Fruit fly (Drosophila melanogaster): ENCODE measurements around the gene gny.

The gny gene

dm6 chr2L:10379865-10380264 lies at the start of gene gny:
Gene gny (plus strand): TSS chr2L:10380103.
- TF ChIP-seq h (optimal IDR thresholded peaks at IDR 0.05) (no peak), Sin3A (optimal IDR thresholded peaks at IDR 0.05) (no peak), insv (optimal IDR thresholded peaks at IDR 0.05) (no peak)

dm6 chr2L:10331066-10331847 lies 48.6 kb upstream of the gny start, which contains the start of the genes Schip1 and Cox10:
Gene Schip1 (minus strand): TSS chr2L:10331116.
Gene Cox10 (plus strand): TSS chr2L:10331471.
- TF ChIP-seq ttk (optimal IDR thresholded peaks at IDR 0.05), result no peak
- TF ChIP-seq h (optimal IDR thresholded peaks at IDR 0.05), result no peak
- TF ChIP-seq Sin3A (optimal IDR thresholded peaks at IDR 0.05), result no peak
- no peak for TF ChIP-seq insv (optimal IDR thresholded peaks at IDR 0.05)
- no peak for TF ChIP-seq psq (optimal IDR thresholded peaks at IDR 0.05)
- TF ChIP-seq Myc (optimal IDR thresholded peaks at IDR 0.05), result no peak

dm6 chr2L:10333091-10333991 lies 46.6 kb upstream of the gny start, which contains the start of gene GATAd:
Gene GATAd (plus strand): TSS chr2L:10333734.
- TF ChIP-seq insv (optimal IDR thresholded peaks at IDR 0.05) (no peak), Sin3A (optimal IDR thresholded peaks at IDR 0.05) (no peak), h (optimal IDR thresholded peaks at IDR 0.05) (no peak), psq (optimal IDR thresholded peaks at IDR 0.05) (no peak)

dm6 chr2L:10334213-10334612 lies 45.7 kb upstream of the gny start:
- TF ChIP-seq Sin3A (optimal IDR thresholded peaks at IDR 0.05), result no peak
- TF ChIP-seq Myc (optimal IDR thresholded peaks at IDR 0.05), result no peak
- no peak for TF ChIP-seq insv (optimal IDR thresholded peaks at IDR 0.05)
- TF ChIP-seq psq (optimal IDR thresholded peaks at IDR 0.05), result no peak
- TF ChIP-seq h (optimal IDR thresholded peaks at IDR 0.05), result no peak
- no peak for TF ChIP-seq ttk (optimal IDR thresholded peaks at IDR 0.05)

dm6 chr2L:10334854-10335277 lies 45.0 kb upstream of the gny start:
- TF ChIP-seq Myc (optimal IDR thresholded peaks at IDR 0.05), result no peak
- no peak for TF ChIP-seq psq (optimal IDR thresholded peaks at IDR 0.05)
- no peak for TF ChIP-seq Sin3A (optimal IDR thresholded peaks at IDR 0.05)
- TF ChIP-seq ttk (optimal IDR thresholded peaks at IDR 0.05), result no peak
- no peak for TF ChIP-seq h (optimal IDR thresholded peaks at IDR 0.05)
- no peak for TF ChIP-seq insv (optimal IDR thresholded peaks at IDR 0.05)

dm6 chr2L:10339212-10339721 lies 40.6 kb upstream of the gny start, which contains the start of gene SamDC:
Gene SamDC (plus strand): TSS chr2L:10339457.
- TF ChIP-seq Myc (optimal IDR thresholded peaks at IDR 0.05) (no peak), Sin3A (optimal IDR thresholded peaks at IDR 0.05) (no peak), insv (optimal IDR thresholded peaks at IDR 0.05) (no peak), ttk (optimal IDR thresholded peaks at IDR 0.05) (no peak), h (optimal IDR thresholded peaks at IDR 0.05) (no peak), psq (optimal IDR thresholded peaks at IDR 0.05) (no peak)

- TF ChIP-seq psq (optimal IDR thresholded peaks at IDR 0.05) (no peak), Sin3A (optimal IDR thresholded peaks at IDR 0.05) (no peak), ttk (optimal IDR thresholded peaks at IDR 0.05) (no peak), insv (optimal IDR thresholded peaks at IDR 0.05) (no peak), Myc (optimal IDR thresholded peaks at IDR 0.05) (no peak), h (optimal IDR thresholded peaks at IDR 0.05) (no peak)
These were observed 40.1 kb upstream of the gny start for dm6 chr2L:10339841-10340240.

dm6 chr2L:10341405-10341804 lies 38.5 kb upstream of the gny start, which contains the start of gene CG31715:
Gene CG31715 (plus strand): TSS chr2L:10341616.
- TF ChIP-seq h (optimal IDR thresholded peaks at IDR 0.05) (no peak), Myc (optimal IDR thresholded peaks at IDR 0.05) (no peak)

dm6 chr2L:10342471-10342870 lies 37.4 kb upstream of the gny start, which contains the start of gene Sps2:
Gene Sps2 (plus strand): TSS chr2L:10342594.
- TF ChIP-seq insv (optimal IDR thresholded peaks at IDR 0.05) (no peak), psq (optimal IDR thresholded peaks at IDR 0.05) (no peak), Sin3A (optimal IDR thresholded peaks at IDR 0.05) (no peak), ttk (optimal IDR thresholded peaks at IDR 0.05) (no peak), h (optimal IDR thresholded peaks at IDR 0.05) (no peak), Myc (optimal IDR thresholded peaks at IDR 0.05) (no peak)

- TF ChIP-seq ttk (optimal IDR thresholded peaks at IDR 0.05) (no peak), insv (optimal IDR thresholded peaks at IDR 0.05) (no peak), psq (optimal IDR thresholded peaks at IDR 0.05) (no peak), h (optimal IDR thresholded peaks at IDR 0.05) (no peak), Sin3A (optimal IDR thresholded peaks at IDR 0.05) (no peak), Myc (optimal IDR thresholded peaks at IDR 0.05) (no peak)
These were observed 35.8 kb upstream of the gny start, which contains the start of gene Frmd5 for dm6 chr2L:10344029-10344606. Gene Frmd5 (plus strand): TSS chr2L:10344442.

- TF ChIP-seq insv (optimal IDR thresholded peaks at IDR 0.05) (no peak), Sin3A (optimal IDR thresholded peaks at IDR 0.05) (no peak), ttk (optimal IDR thresholded peaks at IDR 0.05) (no peak), psq (optimal IDR thresholded peaks at IDR 0.05) (no peak), h (optimal IDR thresholded peaks at IDR 0.05) (no peak), Myc (optimal IDR thresholded peaks at IDR 0.05) (no peak)
These were observed 28.8 kb upstream of the gny start for dm6 chr2L:10351130-10351529.
